Fruit fly (Drosophila melanogaster): Measurements from ENCODE around the gene CG32269.

DNA sequence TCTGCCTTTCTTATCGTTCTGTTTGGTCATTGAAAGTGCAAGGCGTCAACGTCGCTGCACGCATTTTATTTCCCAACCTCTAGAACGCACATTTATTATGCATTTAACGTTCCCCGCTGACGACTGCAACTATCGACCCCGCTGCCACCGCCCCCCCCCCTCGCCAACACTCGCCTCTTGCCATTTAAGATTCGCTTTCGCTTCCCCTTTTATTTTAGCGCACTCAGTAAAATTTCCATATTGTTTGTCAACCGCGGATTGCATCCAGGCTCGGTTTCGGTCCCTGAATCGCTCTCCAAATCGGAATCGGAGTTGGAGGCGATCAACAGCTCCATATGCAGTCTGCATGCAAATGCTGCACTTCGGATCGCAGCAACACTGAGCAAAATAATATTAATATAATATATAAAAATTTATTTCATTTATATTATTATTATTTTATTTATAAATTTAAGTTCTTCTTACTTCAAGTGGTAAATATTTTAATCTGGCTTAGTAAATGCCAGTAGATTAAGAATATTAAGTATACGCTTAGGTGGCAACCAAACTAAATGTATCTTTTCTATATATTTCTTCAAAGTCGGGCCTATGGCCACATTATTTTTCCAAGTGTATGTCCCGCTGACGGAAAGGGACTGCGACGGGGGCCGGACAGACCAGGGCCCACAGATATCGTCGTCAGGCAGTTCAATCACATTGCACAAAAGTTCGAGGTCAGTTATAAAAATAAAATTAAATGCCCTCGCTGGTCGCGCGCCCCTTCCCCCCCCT, 32.0 kb upstream of the CG32269 start:
- TF ChIP-seq CG1602 (GFP tag; optimal IDR thresholded peaks at IDR 0.05), result no peak
- TF ChIP-seq CG8924 (tag; optimal IDR thresholded peaks at IDR 0.05), result peak; percentile 25
- TF ChIP-seq disco-r (GFP tag; optimal IDR thresholded peaks at IDR 0.05), result no peak
- TF ChIP-seq CG4707 (GFP tag; optimal IDR thresholded peaks at IDR 0.05), result no peak
- no peak for TF ChIP-seq CG10959 (GFP tag; IDR thresholded peaks at IDR 0.05)
- no peak for TF ChIP-seq Fer1 (GFP tag; optimal IDR thresholded peaks at IDR 0.05)
- TF ChIP-seq tna (GFP tag; IDR thresholded peaks at IDR 0.05; ENCODE audit: partially characterized antibody), result no peak
